Worm (Caenorhabditis elegans) whole organism, L4/young adult: ENCODE data around the gene ZK1010.5.

Source experiments
- W03F9.2 ChIP-seq: fragments of 150-350 bp; optimal IDR thresholded peaks from 2 replicates; lab custom pipeline; 2014; ENCODE audit warnings: missing biosample characterization, missing genetic modification characterization
- dao-5 ChIP-seq: sonication (generic microtip); optimal IDR thresholded peaks from 2 replicates; lab custom pipeline; 2016; ENCODE audit warnings: missing genotype, missing genetic modification characterization, moderate library complexity, missing compliant biosample characterization
- him-1 ChIP-seq: sonication (generic microtip); optimal IDR thresholded peaks from 2 replicates; lab custom pipeline; 2016; ENCODE audit warnings: missing genotype, missing genetic modification reagents, missing genetic modification characterization, missing compliant biosample characterization

ZK1010.5 gene

DNA sequence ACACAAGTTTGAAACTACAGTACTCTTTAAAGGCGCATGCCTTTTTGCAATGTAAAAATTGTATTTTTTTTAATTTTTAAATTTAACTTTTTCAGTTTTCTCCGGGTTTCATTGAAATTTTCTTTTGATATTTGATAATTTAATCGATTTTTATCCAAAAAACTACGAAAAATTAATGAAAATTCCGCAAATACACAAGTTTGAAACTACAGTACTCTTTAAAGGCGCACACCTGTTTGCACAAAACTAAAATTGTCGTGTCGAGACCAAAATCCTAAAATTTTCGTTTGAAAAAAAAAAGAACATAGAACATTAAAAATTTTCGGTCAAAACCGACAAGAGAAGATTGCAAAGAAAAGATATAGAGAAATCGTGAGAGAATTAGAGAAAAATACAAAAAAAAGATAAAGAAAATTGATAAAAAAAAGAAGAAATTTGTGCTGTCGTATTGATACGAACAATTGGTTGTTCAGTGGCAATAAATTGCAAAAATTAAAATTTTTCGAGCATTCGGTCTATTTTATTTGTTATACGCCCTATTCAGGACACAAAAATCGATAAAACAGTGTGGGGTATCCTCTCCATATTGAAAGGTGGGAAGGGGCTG lies 19.8 kb downstream of the ZK1010.5 start:
- TF ChIP-seq him-1 (no peak), W03F9.2 (tag; lab: Kevin White, UChicago) (no peak), dao-5 (tag; lab: Kevin White, UChicago) (no peak)

DNA sequence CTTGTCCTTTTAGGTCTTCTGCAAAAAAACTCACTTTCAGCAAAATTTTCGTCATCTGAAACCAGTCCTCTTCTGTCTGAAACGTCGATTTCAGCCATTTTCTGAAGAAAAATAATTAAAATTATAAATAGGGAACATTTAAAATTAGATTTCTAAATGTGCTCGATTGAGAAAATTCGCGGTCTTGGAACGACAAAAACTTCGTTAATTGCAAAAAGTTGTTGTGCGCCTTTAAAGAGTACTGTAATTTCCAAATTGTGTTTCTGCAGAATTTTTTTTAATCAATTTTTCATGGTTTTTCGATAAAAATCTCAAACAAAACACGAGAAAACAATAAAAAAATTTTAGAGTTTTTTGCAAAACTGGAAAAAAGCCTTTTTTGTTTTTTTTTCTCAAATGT lies 20.4 kb downstream of the ZK1010.5 start, which contains the start of gene ttm-1:
ttm-1 (minus strand) TSS at position 101 of the 400 bp plus-strand sequence.
- TF ChIP-seq W03F9.2 (tag; lab: Kevin White, UChicago) = no peak
- no peak for TF ChIP-seq dao-5 (tag; lab: Kevin White, UChicago)
- TF ChIP-seq him-1 = no peak

DNA sequence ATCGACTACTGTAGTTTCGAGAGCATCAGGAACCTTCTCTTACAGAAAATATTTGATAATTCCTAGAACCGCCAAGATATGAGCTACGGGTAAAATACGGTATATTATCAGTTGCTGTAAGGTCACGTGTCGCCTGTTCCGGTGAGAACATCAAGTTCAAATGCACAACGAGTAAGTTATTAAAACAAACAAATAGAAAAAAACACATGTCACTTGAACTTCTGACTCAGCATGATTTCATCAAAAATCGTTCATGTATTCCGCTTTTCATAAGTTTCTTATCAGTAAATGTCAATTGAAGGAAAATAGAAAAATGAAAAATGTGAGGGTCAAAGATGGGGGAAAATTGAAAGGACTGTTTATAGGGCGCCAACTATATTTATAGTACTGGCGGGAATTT lies 26.6 kb downstream of the ZK1010.5 start:
- no peak for TF ChIP-seq him-1
- no peak for TF ChIP-seq W03F9.2 (tag; lab: Kevin White, UChicago)
- TF ChIP-seq dao-5 (tag; lab: Kevin White, UChicago) = no peak

DNA sequence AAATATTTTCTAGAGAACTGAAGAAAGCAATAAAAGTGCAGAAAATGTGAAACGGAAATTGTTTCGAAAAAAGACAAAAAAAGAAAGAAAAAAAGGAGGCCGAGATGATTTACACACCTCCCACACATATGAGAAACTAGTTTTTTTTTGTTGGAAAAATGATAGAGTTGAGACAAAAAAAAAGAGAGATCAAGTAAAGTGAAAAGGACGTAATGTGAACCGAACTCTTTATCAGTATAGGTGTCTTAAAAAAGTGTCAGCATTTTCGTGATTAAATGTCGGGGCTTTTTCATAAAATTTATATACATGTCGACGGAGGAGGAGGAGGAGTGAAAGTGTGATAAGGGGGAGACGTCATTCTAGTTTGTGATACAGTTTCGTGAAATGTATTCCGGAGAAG lies 28.0 kb downstream of the ZK1010.5 start:
- TF ChIP-seq him-1 (no peak), W03F9.2 (tag; lab: Kevin White, UChicago) (no peak), dao-5 (tag; lab: Kevin White, UChicago) (no peak)

DNA sequence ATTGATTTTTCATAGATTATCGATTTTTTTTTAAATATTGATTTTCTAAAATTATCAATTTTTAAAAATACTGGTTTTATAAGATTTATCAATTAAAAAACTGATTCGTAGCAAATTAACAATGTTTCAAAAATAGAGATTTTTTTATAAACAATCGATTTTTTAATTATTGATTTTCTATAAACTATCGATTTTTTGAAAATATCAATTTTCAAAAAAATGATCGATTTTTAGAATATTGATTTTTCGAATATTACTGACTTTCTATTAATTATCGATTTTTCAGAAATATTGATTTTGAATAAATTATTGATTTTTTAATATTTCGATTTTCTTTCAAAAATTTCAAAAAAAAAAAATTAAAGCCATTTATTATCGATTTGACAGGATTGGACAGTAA lies 34.7 kb downstream of the ZK1010.5 start:
- TF ChIP-seq him-1 (no peak), W03F9.2 (tag; lab: Kevin White, UChicago) (no peak)

DNA sequence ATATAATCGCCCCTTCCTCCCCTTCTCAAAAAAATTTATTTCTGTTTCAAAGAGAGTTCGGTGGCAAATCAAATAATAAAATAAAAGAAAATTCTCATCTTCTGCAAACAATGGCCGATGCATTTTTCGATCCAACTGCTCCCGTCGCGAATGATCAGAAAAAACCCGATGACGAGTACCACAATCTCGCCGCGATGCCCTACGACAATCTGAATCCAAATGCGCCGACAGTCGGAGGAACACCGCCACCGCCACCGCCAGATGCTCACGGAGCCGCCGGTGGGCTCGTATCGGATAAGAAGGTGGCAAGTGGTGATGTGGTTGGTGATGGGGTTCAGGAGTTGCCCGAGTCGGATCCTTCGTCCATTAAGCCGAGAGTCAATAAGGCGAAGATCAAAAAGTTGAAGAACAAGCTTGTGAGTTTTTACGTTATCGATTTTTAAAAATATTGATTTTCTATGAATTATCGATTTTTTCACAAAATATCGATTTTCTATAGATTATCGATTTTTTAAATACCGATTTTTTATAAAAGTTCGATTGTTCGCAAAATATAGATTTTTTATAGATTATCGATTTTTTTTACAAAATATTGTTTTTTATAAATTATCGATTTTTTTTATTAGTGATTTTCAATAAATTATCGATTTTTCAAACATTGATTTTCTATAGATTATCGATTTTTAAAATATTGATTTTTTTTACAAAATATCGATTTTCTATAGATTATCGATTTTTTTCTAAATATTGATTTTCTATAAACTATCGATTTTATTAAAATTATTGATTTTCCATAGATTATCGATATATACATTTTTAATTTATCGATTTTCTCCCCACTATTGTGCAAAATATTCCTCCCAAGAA lies 35.7 kb downstream of the ZK1010.5 start, which contains the start of gene Y39E4A.1:
Y39E4A.1 (plus strand) TSS at position 51 of the 867 bp plus-strand sequence.
- TF ChIP-seq him-1 (no peak), W03F9.2 (tag; lab: Kevin White, UChicago) (no peak), dao-5 (tag; lab: Kevin White, UChicago) (no peak)

DNA sequence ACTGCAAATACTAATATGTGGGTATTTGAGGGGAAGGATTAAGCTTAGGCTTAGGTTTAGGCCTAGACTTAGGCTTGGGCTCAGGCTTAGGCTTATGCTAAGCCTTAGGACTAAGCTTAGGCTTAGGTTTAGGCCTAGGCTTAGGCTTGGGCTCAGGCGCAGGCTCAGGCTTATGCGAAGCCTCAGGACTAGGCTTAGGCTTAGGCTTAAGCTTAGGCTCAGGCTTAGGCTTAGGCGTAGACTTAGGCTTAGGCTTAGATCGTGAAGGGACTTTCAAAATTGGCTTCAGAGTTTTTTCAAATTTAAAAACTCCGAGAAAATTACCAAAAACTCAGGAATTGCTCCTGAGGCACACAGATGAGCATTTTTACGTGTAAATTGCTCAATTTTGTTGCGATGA lies 42.2 kb downstream of the ZK1010.5 start:
- TF ChIP-seq him-1 = no peak
- TF ChIP-seq W03F9.2 (tag; lab: Kevin White, UChicago) = no peak
- no peak for TF ChIP-seq dao-5 (tag; lab: Kevin White, UChicago)

DNA sequence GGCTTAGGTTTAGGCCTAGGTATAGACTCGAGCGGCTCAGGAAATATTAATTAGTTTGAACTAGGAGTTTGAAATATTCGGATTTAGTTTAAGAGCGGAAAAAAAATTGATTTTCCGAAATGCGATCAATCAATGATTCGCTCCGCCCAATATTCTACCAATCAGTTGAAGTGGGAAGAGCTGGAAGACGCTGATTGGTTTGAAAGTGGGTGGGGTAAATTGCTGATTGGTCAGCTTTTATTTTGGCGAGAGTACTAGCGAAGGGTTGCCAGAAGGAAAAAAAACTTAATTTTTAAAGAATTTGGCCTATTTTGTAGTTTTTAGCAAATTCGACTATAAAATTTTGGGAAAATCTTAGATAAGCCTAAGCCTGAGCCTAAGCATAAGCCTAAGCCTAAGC lies 43.3 kb downstream of the ZK1010.5 start:
- TF ChIP-seq W03F9.2 (tag; lab: Kevin White, UChicago) = no peak
- TF ChIP-seq him-1 = no peak
- no peak for TF ChIP-seq dao-5 (tag; lab: Kevin White, UChicago)

DNA sequence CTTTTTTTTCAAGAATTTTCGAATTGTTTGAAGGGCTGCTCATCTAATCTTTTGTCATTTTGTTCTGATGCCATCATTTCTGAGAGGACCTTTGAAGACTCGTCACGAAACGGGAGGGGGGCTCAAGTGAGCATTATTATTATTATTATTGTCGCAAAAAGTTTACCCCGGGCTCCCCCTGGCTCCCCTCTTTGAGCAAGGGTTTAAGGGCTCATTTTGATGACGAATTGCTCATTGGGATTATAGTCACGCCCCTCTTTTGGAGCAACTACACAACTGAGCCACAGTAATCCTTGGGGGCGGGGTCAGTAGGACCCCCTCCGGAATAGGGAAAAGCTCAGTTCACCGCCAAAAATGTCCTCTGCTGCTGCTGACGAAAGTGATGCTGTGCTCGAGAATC lies 45.0 kb downstream of the ZK1010.5 start, which contains the start of gene unc-25:
unc-25 (plus strand) TSS at position 345 of the 400 bp plus-strand sequence.
- TF ChIP-seq him-1 (no peak), W03F9.2 (tag; lab: Kevin White, UChicago) (no peak), dao-5 (tag; lab: Kevin White, UChicago) (no peak)
